Fruit fly (Drosophila melanogaster) whole organism, prepupa: ENCODE measurements around the gene CG9107.

ENCODE experiments used
- Blimp-1 ChIP-seq: fragments of 200-800 bp; sonication (Bioruptor generic); optimal IDR thresholded peaks from 3 replicates; lab custom pipeline; 2017; ENCODE audit warnings: missing biosample characterization, missing genetic modification characterization, mild to moderate bottlenecking, moderate library complexity, missing genetic modification reagents
- CG11294 ChIP-seq: fragments of 200-800 bp; sonication (Bioruptor generic); IDR thresholded peaks from 2 replicates; pipeline ENCODE4 v1.3.6; 2022; ENCODE audit warnings: missing biosample characterization, missing genetic modification characterization
- CG11762 ChIP-seq: fragments of 200-800 bp; sonication (Bioruptor generic); optimal IDR thresholded peaks from 3 replicates; lab custom pipeline; 2016; ENCODE audit warnings: missing biosample characterization, missing genetic modification characterization; ENCODE audit not compliant: insufficient read depth
- CG11902 ChIP-seq: fragments of 200-800 bp; sonication (Bioruptor generic); optimal IDR thresholded peaks from 3 replicates; lab custom pipeline; 2016; ENCODE audit warnings: missing biosample characterization, missing genetic modification characterization
- CG15336 ChIP-seq: fragments of 200-800 bp; sonication (Bioruptor generic); IDR thresholded peaks from 2 replicates; pipeline ENCODE4 v1.3.6; 2022; ENCODE audit warnings: missing biosample characterization, missing genetic modification characterization
- CG1621 ChIP-seq: fragments of 200-800 bp; sonication (Bioruptor generic); optimal IDR thresholded peaks from 3 replicates; lab custom pipeline; 2018; ENCODE audit warnings: missing biosample characterization, mild to moderate bottlenecking, missing genetic modification characterization
- CG3032 ChIP-seq: fragments of 200-800 bp; optimal IDR thresholded peaks from 2 replicates; lab custom pipeline; 2019; ENCODE audit warnings: missing biosample characterization, mild to moderate bottlenecking, missing genetic modification characterization, moderate library complexity
- CG32006 ChIP-seq: fragments of 200-800 bp; sonication (Bioruptor generic); optimal IDR thresholded peaks from 3 replicates; lab custom pipeline; 2017; ENCODE audit warnings: missing biosample characterization, mild to moderate bottlenecking, missing genetic modification characterization
- CG3919 ChIP-seq: fragments of 200-800 bp; sonication (Bioruptor generic); optimal IDR thresholded peaks from 3 replicates; lab custom pipeline; 2016; ENCODE audit warnings: missing biosample characterization, missing genetic modification characterization
- CG4318 ChIP-seq: fragments of 200-800 bp; sonication (Bioruptor generic); optimal IDR thresholded peaks from 3 replicates; lab custom pipeline; 2017; ENCODE audit warnings: missing biosample characterization, mild to moderate bottlenecking, missing genetic modification characterization
- CG6276 ChIP-seq: fragments of 200-800 bp; sonication (Bioruptor generic); optimal IDR thresholded peaks from 2 replicates; lab custom pipeline; 2017; ENCODE audit warnings: missing biosample characterization, mild to moderate bottlenecking, missing genetic modification characterization
- CG6792 ChIP-seq: fragments of 200-800 bp; sonication (Bioruptor generic); optimal IDR thresholded peaks from 3 replicates; lab custom pipeline; 2016; ENCODE audit warnings: missing biosample characterization, missing genetic modification characterization
- CG6808 ChIP-seq: fragments of 200-800 bp; sonication (Bioruptor generic); optimal IDR thresholded peaks from 3 replicates; lab custom pipeline; 2017; ENCODE audit warnings: missing biosample characterization, missing genetic modification characterization, mild to moderate bottlenecking, moderate library complexity, missing genetic modification reagents
- CG6854 ChIP-seq: fragments of 200-800 bp; sonication (Bioruptor generic); optimal IDR thresholded peaks from 2 replicates; lab custom pipeline; 2017; ENCODE audit warnings: missing biosample characterization, mild to moderate bottlenecking, missing genetic modification characterization
- CG7368 ChIP-seq: fragments of 200-800 bp; sonication (Bioruptor generic); optimal IDR thresholded peaks from 3 replicates; lab custom pipeline; 2016; ENCODE audit warnings: missing biosample characterization, missing genetic modification characterization
- CG8119 ChIP-seq: fragments of 200-800 bp; sonication (Bioruptor generic); IDR thresholded peaks from 3 replicates; pipeline ENCODE4 v1.3.6; 2022; ENCODE audit warnings: missing biosample characterization, missing genetic modification characterization
- CG8319 ChIP-seq: fragments of 200-800 bp; sonication (Bioruptor generic); optimal IDR thresholded peaks from 3 replicates; lab custom pipeline; 2016; ENCODE audit warnings: missing biosample characterization, missing genetic modification characterization
- CG8632 ChIP-seq: fragments of 200-800 bp; sonication (Bioruptor generic); optimal IDR thresholded peaks from 3 replicates; lab custom pipeline; 2016; ENCODE audit warnings: missing biosample characterization, missing genetic modification characterization
- Eip75B ChIP-seq: fragments of 200-800 bp; sonication (Bioruptor generic); optimal IDR thresholded peaks from 3 replicates; lab custom pipeline; 2016; ENCODE audit warnings: missing biosample characterization, missing genetic modification characterization
- Eip78C ChIP-seq: fragments of 200-800 bp; sonication (Bioruptor generic); peaks from one replicate; lab custom pipeline; 2016; ENCODE audit warnings: missing biosample characterization, missing genetic modification characterization
- Eip93F ChIP-seq: fragments of 200-800 bp; sonication (Bioruptor generic); optimal IDR thresholded peaks from 2 replicates; lab custom pipeline; 2016; ENCODE audit warnings: missing biosample characterization, mild to moderate bottlenecking, missing genetic modification characterization
- Ets21C ChIP-seq: fragments of 200-800 bp; sonication (Bioruptor generic); optimal IDR thresholded peaks from 3 replicates; lab custom pipeline; 2016; ENCODE audit warnings: missing biosample characterization, missing genetic modification characterization
- Gug ChIP-seq: fragments of 200-800 bp; sonication (Bioruptor generic); IDR thresholded peaks from 2 replicates; pipeline ENCODE4 v1.3.6; 2022; ENCODE audit warnings: missing biosample characterization, missing genetic modification characterization
- Hr38 ChIP-seq: sonication (Bioruptor generic); optimal IDR thresholded peaks from 2 replicates; lab custom pipeline; 2016; ENCODE audit warnings: missing biosample characterization, missing genetic modification characterization
- Hr39 ChIP-seq: fragments of 200-800 bp; sonication (Bioruptor generic); optimal IDR thresholded peaks from 2 replicates; lab custom pipeline; 2016; ENCODE audit warnings: missing biosample characterization, missing genetic modification characterization
- Met ChIP-seq: fragments of 200-800 bp; sonication (Bioruptor generic); optimal IDR thresholded peaks from 3 replicates; lab custom pipeline; 2016; ENCODE audit warnings: missing biosample characterization, missing genetic modification characterization
- Smox ChIP-seq: fragments of 200-800 bp; sonication (Bioruptor generic); optimal IDR thresholded peaks from 3 replicates; lab custom pipeline; 2016; ENCODE audit warnings: missing biosample characterization, missing genetic modification characterization
- Sox102F ChIP-seq: fragments of 200-800 bp; sonication (Bioruptor generic); optimal IDR thresholded peaks from 2 replicates; lab custom pipeline; 2016; ENCODE audit warnings: missing biosample characterization, mild to moderate bottlenecking, missing genetic modification characterization
- Sox15 ChIP-seq: fragments of 200-800 bp; sonication (Bioruptor generic); optimal IDR thresholded peaks from 3 replicates; lab custom pipeline; 2016; ENCODE audit warnings: missing biosample characterization, missing genetic modification characterization
- acj6 ChIP-seq: fragments of 200-800 bp; sonication (Bioruptor generic); optimal IDR thresholded peaks from 3 replicates; lab custom pipeline; 2016; ENCODE audit warnings: missing biosample characterization, missing genetic modification characterization
- cyc ChIP-seq: fragments of 200-800 bp; sonication (Bioruptor generic); optimal IDR thresholded peaks from 3 replicates; lab custom pipeline; 2016; ENCODE audit warnings: missing biosample characterization, missing genetic modification characterization
- dac ChIP-seq: fragments of 200-800 bp; sonication (Bioruptor generic); optimal IDR thresholded peaks from 2 replicates; lab custom pipeline; 2017; ENCODE audit warnings: missing biosample characterization, mild to moderate bottlenecking, missing genetic modification characterization
- eg ChIP-seq: fragments of 200-800 bp; sonication (Bioruptor generic); IDR thresholded peaks from 3 replicates; pipeline ENCODE4 v1.3.6; 2022; ENCODE audit warnings: missing biosample characterization, missing genetic modification characterization
- esn ChIP-seq: fragments of 200-800 bp; sonication (Bioruptor generic); optimal IDR thresholded peaks from 2 replicates; lab custom pipeline; 2016; ENCODE audit warnings: missing biosample characterization, mild to moderate bottlenecking, missing genetic modification characterization, moderate library complexity
- fd59A ChIP-seq: fragments of 200-800 bp; sonication (Bioruptor generic); optimal IDR thresholded peaks from 2 replicates; lab custom pipeline; 2017; ENCODE audit warnings: missing biosample characterization, mild to moderate bottlenecking, missing genetic modification characterization, missing genetic modification reagents
- fd85E ChIP-seq: fragments of 200-800 bp; sonication (Bioruptor generic); optimal IDR thresholded peaks from 3 replicates; lab custom pipeline; 2016; ENCODE audit warnings: missing biosample characterization, missing genetic modification characterization
- net ChIP-seq: fragments of 200-800 bp; sonication (Bioruptor generic); optimal IDR thresholded peaks from 3 replicates; lab custom pipeline; 2016; ENCODE audit warnings: missing biosample characterization, missing genetic modification characterization
- pdm3 ChIP-seq: fragments of 200-800 bp; sonication (Bioruptor generic); optimal IDR thresholded peaks from 3 replicates; lab custom pipeline; 2016; ENCODE audit warnings: missing biosample characterization, missing genetic modification characterization
- salr ChIP-seq, 2 experiments: fragments of 200-800 bp; sonication (Bioruptor generic); optimal IDR thresholded peaks; 3 replicates each; lab custom pipeline; 2016 to 2018; ENCODE audit warnings: missing biosample characterization in 2 of 2, missing genetic modification characterization in 2 of 2, mild to moderate bottlenecking in 1 of 2
- ss ChIP-seq, 2 experiments: fragments of 200-800 bp; sonication (Bioruptor generic); optimal IDR thresholded peaks; 2 replicates in 1 of 2; 3 replicates in 1 of 2; lab custom pipeline; 2017 to 2018; ENCODE audit warnings: mild to moderate bottlenecking in 2 of 2, missing biosample characterization in 2 of 2, missing genetic modification characterization in 2 of 2, moderate library complexity in 1 of 2
- svp ChIP-seq: fragments of 200-800 bp; sonication (Bioruptor generic); peaks from one replicate; lab custom pipeline; 2016; ENCODE audit warnings: missing biosample characterization, missing genetic modification characterization
- topi ChIP-seq: fragments of 200-800 bp; sonication (Bioruptor generic); optimal IDR thresholded peaks from 3 replicates; lab custom pipeline; 2016; ENCODE audit warnings: missing biosample characterization, missing genetic modification characterization
- vri ChIP-seq: fragments of 200-800 bp; sonication (Bioruptor generic); optimal IDR thresholded peaks from 3 replicates; lab custom pipeline; 2016; ENCODE audit warnings: missing biosample characterization, mild to moderate bottlenecking, missing genetic modification characterization

CG9107 gene

dm6 chr2L:6051212-6051621 is 26.9 kb upstream of the CG9107 start (continued):
- TF ChIP-seq eg (GFP tag; lab: Robert Waterston, UW) (peak; percentile 97), CG6792 (GFP tag; lab: Kevin White, UChicago) (peak; percentile 97), CG6808 (peak; percentile 93), CG11762 (GFP tag; lab: Kevin White, UChicago) (peak; percentile 93), Eip93F (peak; percentile 94), ss (GFP tag; optimal IDR thresholded peaks at IDR 0.05; lab: Kevin White, UChicago) (peak; percentile 96), Blimp-1 (GFP tag; lab: Kevin White, UChicago) (peak; percentile 81)

dm6 chr2L:6050575-6050974 is 26.2 kb upstream of the CG9107 start, which contains the start of gene CG9135:
TSS of gene CG9135 (plus strand) at chr2L:6050800.
- no peak for TF ChIP-seq CG32006
- no peak for TF ChIP-seq fd85E (GFP tag; lab: Kevin White, UChicago)

dm6 chr2L:6048542-6048941 is 24.2 kb upstream of the CG9107 start, which contains the start of the genes CG34179 and slmo:
TSS of gene CG34179 (minus strand) at chr2L:6048706.
TSS of gene slmo (minus strand) at chr2L:6048706.
- TF ChIP-seq CG7368 (GFP tag; lab: Kevin White, UChicago) = no peak
- no peak for TF ChIP-seq eg (GFP tag; lab: Robert Waterston, UW)
- no peak for TF ChIP-seq CG6854 (GFP tag; lab: Kevin White, UChicago)
- TF ChIP-seq CG11902 (GFP tag; lab: Kevin White, UChicago) = no peak

dm6 chr2L:6047528-6048160 is 23.3 kb upstream of the CG9107 start, which contains the start of gene IPIP:
TSS of gene IPIP (plus strand) at chr2L:6048002.
- TF ChIP-seq Met (GFP tag; lab: Kevin White, UChicago) (peak; percentile 7), Eip93F (no peak), Hr38 (GFP tag; lab: Kevin White, UChicago) (no peak), fd59A (no peak), Smox (no peak), CG6276 (GFP tag; lab: Kevin White, UChicago) (no peak), topi (GFP tag; lab: Kevin White, UChicago) (peak; percentile 29), CG6808 (no peak), CG11294 (GFP tag; lab: Robert Waterston, UW) (no peak), Ets21C (GFP tag; lab: Kevin White, UChicago) (no peak), Hr39 (peak; percentile 30), Blimp-1 (GFP tag; lab: Kevin White, UChicago) (peak; percentile 51), cyc (GFP tag; lab: Kevin White, UChicago) (peak; percentile 25), CG8119 (GFP tag; lab: Robert Waterston, UW) (no peak; the same call in 2 of the 3 replicates), svp (peak; percentile 97), acj6 (GFP tag; lab: Kevin White, UChicago) (no peak), Gug (GFP tag; lab: Robert Waterston, UW) (no peak), pdm3 (GFP tag; lab: Kevin White, UChicago) (no peak), Sox102F (GFP tag; lab: Kevin White, UChicago) (peak; percentile 28), ss (GFP tag; optimal IDR thresholded peaks at IDR 0.05; lab: Kevin White, UChicago) (peak in 1 of 2 experiments; percentile 15), CG8319 (GFP tag; lab: Kevin White, UChicago) (peak; percentile 14), CG15336 (peak; percentile 32; the same call in 1 of the 2 replicates), net (GFP tag; lab: Kevin White, UChicago) (peak; percentile 46), CG11902 (GFP tag; lab: Kevin White, UChicago) (no peak), dac (GFP tag; lab: Kevin White, UChicago) (no peak), Sox15 (GFP tag; lab: Kevin White, UChicago) (no peak), CG7368 (GFP tag; lab: Kevin White, UChicago) (no peak), salr (GFP tag; optimal IDR thresholded peaks at IDR 0.05; lab: Kevin White, UChicago) (peak in 1 of 2 experiments; percentile 8), Eip75B (GFP tag; lab: Kevin White, UChicago) (peak; percentile 17), CG6792 (GFP tag; lab: Kevin White, UChicago) (peak; percentile 11), Eip78C (GFP tag; lab: Kevin White, UChicago) (peak; percentile 43), CG4318 (GFP tag; lab: Kevin White, UChicago) (no peak), CG1621 (tag; lab: Kevin White, UChicago) (peak; percentile 22), CG3032 (peak; percentile 15), CG8632 (GFP tag; lab: Kevin White, UChicago) (no peak), CG3919 (GFP tag; lab: Kevin White, UChicago) (peak; percentile 62), vri (GFP tag; lab: Kevin White, UChicago) (peak; percentile 64), CG11762 (GFP tag; lab: Kevin White, UChicago) (no peak), esn (GFP tag; lab: Kevin White, UChicago) (peak; percentile 26)
